Fruit fly (Drosophila melanogaster) whole organism, embryonic: ENCODE measurements around the gene CG15356.

Experiments
- Bgb ChIP-seq: fragments of 200-800 bp; sonication (Bioruptor generic); IDR thresholded peaks from 2 replicates; pipeline ENCODE4 v1.3.6; 2022; ENCODE audit warnings: missing biosample characterization, missing genetic modification characterization; ENCODE audit not compliant: partially characterized antibody
- CG1024 ChIP-seq: fragments of 200-800 bp; sonication (Bioruptor generic); IDR thresholded peaks from 2 replicates; pipeline ENCODE4 v1.3.6; 2022; ENCODE audit warnings: missing biosample characterization, missing genetic modification characterization
- CG10565 ChIP-seq: fragments of 200-800 bp; sonication (Bioruptor generic); optimal IDR thresholded peaks from 3 replicates; lab custom pipeline; 2016; ENCODE audit warnings: missing biosample characterization, mild to moderate bottlenecking, missing genetic modification characterization
- CG10959 ChIP-seq: fragments of 200-800 bp; sonication (Bioruptor generic); IDR thresholded peaks from 2 replicates; pipeline ENCODE4 v1.3.6; 2022; ENCODE audit warnings: missing biosample characterization, missing genetic modification characterization
- CG12942 ChIP-seq: fragments of 200-800 bp; sonication (Bioruptor generic); optimal IDR thresholded peaks from 3 replicates; lab custom pipeline; 2016; ENCODE audit warnings: missing biosample characterization, missing genetic modification characterization
- CG13775 ChIP-seq: fragments of 200-800 bp; sonication (Bioruptor generic); optimal IDR thresholded peaks from 3 replicates; lab custom pipeline; 2017; ENCODE audit warnings: missing biosample characterization, mild to moderate bottlenecking, missing genetic modification characterization
- CG14441 ChIP-seq: fragments of 200-800 bp; sonication (Bioruptor generic); IDR thresholded peaks from 2 replicates; pipeline ENCODE4 v1.3.6; 2022; ENCODE audit warnings: missing biosample characterization, missing genetic modification characterization
- CG14667 ChIP-seq: fragments of 200-800 bp; sonication (Bioruptor generic); IDR thresholded peaks from 2 replicates; pipeline ENCODE4 v1.3.6; 2022; ENCODE audit warnings: missing biosample characterization, missing genetic modification characterization
- CG17385 ChIP-seq: fragments of 200-800 bp; sonication (Bioruptor generic); optimal IDR thresholded peaks from 3 replicates; lab custom pipeline; 2018; ENCODE audit warnings: missing biosample characterization, mild to moderate bottlenecking, missing genetic modification characterization
- CG17612 ChIP-seq: fragments of 200-800 bp; sonication (Bioruptor generic); IDR thresholded peaks from 2 replicates; pipeline ENCODE4 v1.3.6; 2022; ENCODE audit warnings: missing biosample characterization, missing genetic modification characterization
- CG17829 ChIP-seq: fragments of 200-800 bp; optimal IDR thresholded peaks from 2 replicates; lab custom pipeline; 2019; ENCODE audit warnings: missing biosample characterization, mild to moderate bottlenecking, missing genetic modification characterization, moderate library complexity
- CG18619 ChIP-seq: fragments of 200-800 bp; sonication (Bioruptor generic); optimal IDR thresholded peaks from 3 replicates; lab custom pipeline; 2017; ENCODE audit warnings: missing biosample characterization, mild to moderate bottlenecking, missing genetic modification characterization
- CG3163 ChIP-seq: fragments of 200-800 bp; sonication (Bioruptor generic); optimal IDR thresholded peaks from 3 replicates; lab custom pipeline; 2016; ENCODE audit warnings: missing biosample characterization, missing genetic modification characterization
- CG32532 ChIP-seq: fragments of 200-800 bp; sonication (Bioruptor generic); IDR thresholded peaks from 2 replicates; pipeline ENCODE4 v1.3.6; 2022; ENCODE audit warnings: missing biosample characterization, missing genetic modification characterization
- CG32767 ChIP-seq: fragments of 200-800 bp; sonication (Bioruptor generic); IDR thresholded peaks from 2 replicates; pipeline ENCODE4 v1.3.6; 2022; ENCODE audit warnings: missing biosample characterization, missing genetic modification characterization
- CG32772 ChIP-seq: fragments of 200-800 bp; sonication (Bioruptor generic); IDR thresholded peaks from 2 replicates; pipeline ENCODE4 v1.3.6; 2022; ENCODE audit warnings: missing biosample characterization, missing genetic modification characterization
- CG33213 ChIP-seq: fragments of 200-800 bp; sonication (Bioruptor generic); optimal IDR thresholded peaks from 3 replicates; lab custom pipeline; 2016; ENCODE audit warnings: missing biosample characterization, missing genetic modification characterization
- CG3726 ChIP-seq: fragments of 200-800 bp; sonication (Bioruptor generic); IDR thresholded peaks from 3 replicates; pipeline ENCODE4, ENCODE4 v1.3.6; 2022; ENCODE audit warnings: missing biosample characterization, missing genetic modification characterization
- CG4328 ChIP-seq: fragments of 200-800 bp; sonication (Bioruptor generic); optimal IDR thresholded peaks from 3 replicates; lab custom pipeline; 2017; ENCODE audit warnings: missing biosample characterization, missing genetic modification reagents, missing genetic modification characterization
- CG4617 ChIP-seq: fragments of 200-800 bp; sonication (Bioruptor generic); optimal IDR thresholded peaks from 3 replicates; lab custom pipeline; 2016; ENCODE audit warnings: missing biosample characterization, missing genetic modification characterization, borderline replicate concordance
- CG6175 ChIP-seq: fragments of 200-800 bp; sonication (Bioruptor generic); IDR thresholded peaks from 3 replicates; pipeline ENCODE4 v1.3.6; 2022; ENCODE audit warnings: missing biosample characterization, missing genetic modification characterization
- CG7271 ChIP-seq: fragments of 200-800 bp; sonication (Bioruptor generic); optimal IDR thresholded peaks from 2 replicates; lab custom pipeline; 2018; ENCODE audit warnings: missing biosample characterization, mild to moderate bottlenecking, missing genetic modification characterization, moderate library complexity
- CG8290 ChIP-seq, 3 experiments: fragments of 200-800 bp; sonication (Bioruptor generic); optimal IDR thresholded peaks; 2 replicates each; lab custom pipeline; 2016 to 2019; ENCODE audit warnings: missing biosample characterization in 3 of 3, missing genetic modification characterization in 3 of 3, mild to moderate bottlenecking in 2 of 3, moderate library complexity in 1 of 3
- Dek ChIP-seq: fragments of 200-800 bp; sonication (Bioruptor generic); optimal IDR thresholded peaks from 3 replicates; lab custom pipeline; 2019; ENCODE audit warnings: missing biosample characterization, mild to moderate bottlenecking, missing genetic modification characterization, moderate library complexity
- Ets97D ChIP-seq: fragments of 200-800 bp; sonication (Bioruptor generic); optimal IDR thresholded peaks from 3 replicates; lab custom pipeline; 2016; ENCODE audit warnings: missing biosample characterization, missing genetic modification characterization
- GATAe ChIP-seq: fragments of 200-800 bp; sonication (Bioruptor generic); conservative IDR thresholded peaks from 2 replicates; pipeline ENCODE4 v1.3.6; 2022; ENCODE audit warnings: missing biosample characterization, missing genetic modification characterization
- Gug ChIP-seq: fragments of 200-800 bp; sonication (Bioruptor generic); IDR thresholded peaks from 4 replicates; pipeline ENCODE4 v1.3.6; 2022; ENCODE audit warnings: missing biosample characterization, missing genetic modification characterization
- H2.0 ChIP-seq: fragments of 200-800 bp; sonication (Bioruptor generic); IDR thresholded peaks from 2 replicates; pipeline ENCODE4 v1.3.6; 2022; ENCODE audit warnings: missing biosample characterization, missing genetic modification characterization
- Hmx ChIP-seq: fragments of 200-800 bp; sonication (Bioruptor generic); optimal IDR thresholded peaks from 2 replicates; lab custom pipeline; 2016; ENCODE audit warnings: missing biosample characterization, missing genetic modification characterization
- MBD-R2 ChIP-seq: fragments of 200-800 bp; sonication (Bioruptor generic); IDR thresholded peaks from 2 replicates; pipeline ENCODE4 v1.3.6; 2022; ENCODE audit warnings: missing biosample characterization, missing genetic modification characterization
- NFAT ChIP-seq: fragments of 200-800 bp; sonication (Bioruptor generic); IDR thresholded peaks from 2 replicates; pipeline ENCODE4 v1.3.6; 2022; ENCODE audit warnings: missing biosample characterization, missing genetic modification characterization
- NfI ChIP-seq: fragments of 200-800 bp; sonication (Bioruptor generic); optimal IDR thresholded peaks from 3 replicates; lab custom pipeline; 2018; ENCODE audit warnings: missing biosample characterization, mild to moderate bottlenecking, missing genetic modification characterization, moderate library complexity
- Poxn ChIP-seq: fragments of 200-800 bp; sonication (Bioruptor generic); IDR thresholded peaks from 2 replicates; pipeline ENCODE4 v1.3.6; 2022; ENCODE audit warnings: missing biosample characterization, missing genetic modification characterization
- Sox100B ChIP-seq: fragments of 200-800 bp; sonication (Bioruptor generic); optimal IDR thresholded peaks from 3 replicates; lab custom pipeline; 2018; ENCODE audit warnings: missing biosample characterization, mild to moderate bottlenecking, missing genetic modification characterization
- Spps ChIP-seq: fragments of 200-800 bp; sonication (Bioruptor generic); optimal IDR thresholded peaks from 2 replicates; lab custom pipeline; 2018; ENCODE audit warnings: missing biosample characterization, mild to moderate bottlenecking, missing genetic modification characterization
- Taf1 ChIP-seq: fragments of 200-800 bp; sonication (Bioruptor generic); IDR thresholded peaks from 2 replicates; pipeline ENCODE4 v1.3.6; 2022; ENCODE audit warnings: missing biosample characterization, missing genetic modification characterization
- Xrp1 ChIP-seq: fragments of 200-800 bp; sonication (Bioruptor generic); IDR thresholded peaks from 2 replicates; pipeline ENCODE4 v1.3.6; 2022; ENCODE audit warnings: missing biosample characterization, missing genetic modification characterization
- aop ChIP-seq: fragments of 200-800 bp; sonication (Bioruptor generic); IDR thresholded peaks from 2 replicates; pipeline ENCODE4 v1.3.6; 2022; ENCODE audit warnings: missing biosample characterization, missing genetic modification characterization
- cas ChIP-seq: fragments of 200-800 bp; sonication (Bioruptor generic); IDR thresholded peaks from 2 replicates; pipeline ENCODE4 v1.3.6; 2022; ENCODE audit warnings: missing biosample characterization, missing genetic modification characterization
- chn ChIP-seq: fragments of 200-800 bp; sonication (Bioruptor generic); optimal IDR thresholded peaks from 2 replicates; lab custom pipeline; 2016; ENCODE audit warnings: missing biosample characterization, missing genetic modification characterization
- crc ChIP-seq: fragments of 200-800 bp; sonication (Bioruptor generic); optimal IDR thresholded peaks from 2 replicates; lab custom pipeline; 2016; ENCODE audit warnings: missing biosample characterization, missing genetic modification characterization
- dan ChIP-seq: fragments of 200-800 bp; sonication (Bioruptor generic); IDR thresholded peaks from 2 replicates; pipeline ENCODE4 v1.3.6; 2022; ENCODE audit warnings: missing biosample characterization, missing genetic modification characterization
- emc ChIP-seq: fragments of 200-800 bp; sonication (Bioruptor generic); optimal IDR thresholded peaks from 2 replicates; lab custom pipeline; 2016; ENCODE audit warnings: missing biosample characterization, missing genetic modification characterization
- ems ChIP-seq: fragments of 200-800 bp; sonication (Bioruptor generic); optimal IDR thresholded peaks from 3 replicates; lab custom pipeline; 2016; ENCODE audit warnings: missing biosample characterization, missing genetic modification characterization
- exex ChIP-seq: fragments of 200-800 bp; sonication (Bioruptor generic); optimal IDR thresholded peaks from 4 replicates; lab custom pipeline; 2018; ENCODE audit warnings: missing biosample characterization, mild to moderate bottlenecking, missing genetic modification characterization, moderate library complexity
- gro ChIP-seq: fragments of 200-800 bp; sonication (Bioruptor generic); optimal IDR thresholded peaks from 2 replicates; lab custom pipeline; 2016; ENCODE audit warnings: missing biosample characterization, missing genetic modification characterization
- gsb-n ChIP-seq: fragments of 200-800 bp; sonication (Bioruptor generic); optimal IDR thresholded peaks from 3 replicates; lab custom pipeline; 2018; ENCODE audit warnings: missing biosample characterization, mild to moderate bottlenecking, missing genetic modification characterization
- hb ChIP-seq: fragments of 200-800 bp; sonication (Bioruptor generic); IDR thresholded peaks from 3 replicates; pipeline ENCODE4 v1.3.6; 2022; ENCODE audit warnings: missing biosample characterization, missing genetic modification characterization; ENCODE audit not compliant: partially characterized antibody
- scrt ChIP-seq: fragments of 200-800 bp; sonication (Bioruptor generic); optimal IDR thresholded peaks from 2 replicates; lab custom pipeline; 2018; ENCODE audit warnings: missing biosample characterization, mild to moderate bottlenecking, missing genetic modification characterization, moderate library complexity
- sd ChIP-seq: fragments of 200-800 bp; sonication (Bioruptor generic); optimal IDR thresholded peaks from 3 replicates; lab custom pipeline; 2018; ENCODE audit warnings: missing biosample characterization, mild to moderate bottlenecking, missing genetic modification characterization, moderate library complexity
- tin ChIP-seq: fragments of 200-800 bp; sonication (Bioruptor generic); optimal IDR thresholded peaks from 3 replicates; lab custom pipeline; 2016; ENCODE audit warnings: missing biosample characterization, missing genetic modification characterization

The CG15356 gene

dm6 chr2L:1981726-1982367, 1.3 kb upstream of the CG15356 start, which contains the start of gene CG7289 (continued):
- TF ChIP-seq H2.0 (no peak), Bgb (GFP tag; lab: Robert Waterston, UW) (peak; percentile 55), CG4328 (GFP tag; lab: Kevin White, UChicago) (no peak), cas (GFP tag; lab: Robert Waterston, UW) (no peak), GATAe (GFP tag; lab: Robert Waterston, UW) (no peak), ems (GFP tag; lab: Kevin White, UChicago) (no peak), crc (GFP tag; lab: Kevin White, UChicago) (no peak), chn (no peak), aop (GFP tag; lab: Robert Waterston, UW) (no peak), CG13775 (no peak), Poxn (no peak), dan (GFP tag; lab: Robert Waterston, UW) (no peak), NFAT (GFP tag; lab: Robert Waterston, UW) (no peak), emc (GFP tag; lab: Kevin White, UChicago) (no peak), CG32772 (GFP tag; lab: Robert Waterston, UW) (no peak), Spps (tag; lab: Kevin White, UChicago) (no peak), CG4617 (GFP tag; lab: Kevin White, UChicago) (peak; percentile 94), CG32767 (GFP tag; lab: Robert Waterston, UW) (no peak), NfI (GFP tag; lab: Kevin White, UChicago) (no peak), Gug (GFP tag; lab: Robert Waterston, UW) (no peak), Ets97D (peak; percentile 14), MBD-R2 (GFP tag; lab: Robert Waterston, UW) (peak; percentile 77), CG17612 (GFP tag; lab: Robert Waterston, UW) (no peak), Taf1 (GFP tag; lab: Robert Waterston, UW) (no peak), CG3726 (GFP tag; lab: Robert Waterston, UW) (no peak), tin (GFP tag; lab: Kevin White, UChicago) (peak; percentile 8), CG33213 (GFP tag; lab: Kevin White, UChicago) (no peak), Hmx (GFP tag; lab: Kevin White, UChicago) (no peak), gro (GFP tag; lab: Kevin White, UChicago) (peak; percentile 10), CG10565 (GFP tag; lab: Kevin White, UChicago) (no peak), CG17829 (tag; lab: Kevin White, UChicago) (peak; percentile 18), CG1024 (GFP tag; lab: Robert Waterston, UW) (no peak), CG10959 (GFP tag; lab: Robert Waterston, UW) (no peak), gsb-n (tag; lab: Kevin White, UChicago) (no peak), CG18619 (GFP tag; lab: Kevin White, UChicago) (no peak), CG32532 (GFP tag; lab: Robert Waterston, UW) (peak; percentile 22; the same call in 1 of the 2 replicates), sd (tag; lab: Kevin White, UChicago) (no peak), CG8290 (GFP tag; optimal IDR thresholded peaks at IDR 0.05; lab: Kevin White, UChicago) (no peak), CG8290 (tag; optimal IDR thresholded peaks at IDR 0.05; lab: Kevin White, UChicago) (peak in 1 of 2 experiments; percentile 35), hb (GFP tag; lab: Robert Waterston, UW) (peak; percentile 54; the same call in 1 of the 3 replicates), Dek (tag; lab: Kevin White, UChicago) (no peak), CG12942 (GFP tag; lab: Kevin White, UChicago) (no peak), Xrp1 (GFP tag; lab: Robert Waterston, UW) (no peak), CG17385 (GFP tag; lab: Kevin White, UChicago) (no peak), Sox100B (GFP tag; lab: Kevin White, UChicago) (no peak), CG6175 (GFP tag; lab: Robert Waterston, UW) (no peak), CG3163 (no peak), scrt (GFP tag; lab: Kevin White, UChicago) (no peak), CG14441 (GFP tag; lab: Robert Waterston, UW) (peak; percentile 30; the same call in 1 of the 2 replicates), CG14667 (GFP tag; lab: Robert Waterston, UW) (no peak), exex (no peak), CG7271 (no peak)
